Worm (Caenorhabditis elegans): ENCODE measurements around the gene F41F3.8.

- TF ChIP-seq odd-2 (tag; optimal IDR thresholded peaks at IDR 0.05) = no peak
- no peak for TF ChIP-seq ceh-22 (tag; optimal IDR thresholded peaks at IDR 0.05)
- TF ChIP-seq fkh-10 (GFP tag; optimal IDR thresholded peaks at IDR 0.05) = no peak
- no peak for TF ChIP-seq pha-2 (tag; optimal IDR thresholded peaks at IDR 0.05)
- peak; percentile 24 for TF ChIP-seq gmeb-2 (tag; optimal IDR thresholded peaks at IDR 0.05)
- TF ChIP-seq unc-3 (GFP tag; conservative IDR thresholded peaks at IDR 0.05) = no peak
- TF ChIP-seq unc-3 (tag; optimal IDR thresholded peaks at IDR 0.05) = no peak
- no peak for TF ChIP-seq pros-1 (tag; optimal IDR thresholded peaks at IDR 0.05)
These were observed 770 bp upstream of the F41F3.8 start, which contains the start of gene F41F3.3 for ce11 chrV:4647857-4648256.

Measured in whole organism, late embryonic.